Worm (Caenorhabditis elegans): ENCODE measurements around the gene F49F1.18.

DNA sequence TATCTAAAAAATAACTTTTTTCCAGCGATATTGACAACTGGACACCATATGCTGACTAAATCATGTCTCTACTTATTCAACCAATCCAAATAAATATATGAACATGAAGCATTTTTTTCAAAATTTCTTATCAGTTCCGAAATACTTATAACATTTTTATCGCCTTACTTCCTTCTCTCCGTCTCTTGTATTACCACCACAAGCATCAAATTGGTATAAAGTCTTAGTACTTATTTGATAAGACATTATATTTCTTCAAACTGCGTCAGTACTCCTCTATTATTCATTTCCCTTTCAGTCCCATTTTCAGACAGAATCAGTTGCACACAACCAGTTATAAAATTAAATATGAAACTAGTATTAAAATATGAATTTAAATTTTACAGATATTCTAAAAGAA lies 7.7 kb upstream of the F49F1.18 start:
- TF ChIP-seq flt-1 (GFP tag; IDR thresholded peaks at IDR 0.05) = no peak
- no peak for TF ChIP-seq cog-1 (tag; optimal IDR thresholded peaks at IDR 0.05)
- TF ChIP-seq tab-1 (GFP tag; IDR thresholded peaks at IDR 0.05) = no peak

Data from whole organism, midembryonic.